Worm (Caenorhabditis elegans) whole organism, mixed stage, embryonic: ENCODE measurements around the gene K02A6.4.

Experiments used
- M03D4.4 ChIP-seq: sonication (generic microtip); optimal IDR thresholded peaks from 2 replicates; lab custom pipeline; 2017; ENCODE audit warnings: mild to moderate bottlenecking, missing genetic modification characterization, missing compliant biosample characterization
- bed-3 ChIP-seq: fragments of 200-800 bp; sonication (Bioruptor generic); optimal IDR thresholded peaks from 3 replicates; lab custom pipeline; 2018; ENCODE audit warnings: mild to moderate bottlenecking, missing genetic modification characterization, moderate library complexity, missing compliant biosample characterization
- blmp-1 ChIP-seq: fragments of 150-350 bp; optimal IDR thresholded peaks from 2 replicates; lab custom pipeline; 2014; ENCODE audit warnings: missing biosample characterization, missing genetic modification characterization
- ceh-39 ChIP-seq: fragments of 150-350 bp; optimal IDR thresholded peaks from 2 replicates; lab custom pipeline; 2014; ENCODE audit warnings: missing biosample characterization, missing genetic modification characterization
- ceh-43 ChIP-seq: fragments of 200-800 bp; sonication (Bioruptor generic); optimal IDR thresholded peaks from 2 replicates; lab custom pipeline; 2018; ENCODE audit warnings: mild to moderate bottlenecking, missing genetic modification characterization, moderate library complexity, missing compliant biosample characterization
- ceh-83 ChIP-seq: fragments of 200-800 bp; sonication (Bioruptor generic); optimal IDR thresholded peaks from 2 replicates; lab custom pipeline; 2018; ENCODE audit warnings: mild to moderate bottlenecking, missing genetic modification characterization, missing compliant biosample characterization
- ces-1 ChIP-seq: fragments of 150-350 bp; optimal IDR thresholded peaks from 2 replicates; lab custom pipeline; 2014; ENCODE audit warnings: missing biosample characterization, missing genetic modification reagents, missing genetic modification characterization
- cnd-1 ChIP-seq: fragments of 200-800 bp; sonication (Bioruptor generic); optimal IDR thresholded peaks from 2 replicates; lab custom pipeline; 2018; ENCODE audit warnings: mild to moderate bottlenecking, missing genetic modification characterization, missing compliant biosample characterization
- drap-1 ChIP-seq: fragments of 200-800 bp; sonication (Bioruptor generic); optimal IDR thresholded peaks from 3 replicates; lab custom pipeline; 2018; ENCODE audit warnings: mild to moderate bottlenecking, missing genetic modification characterization, missing compliant biosample characterization
- elt-1 ChIP-seq: sonication (generic microtip); optimal IDR thresholded peaks from 2 replicates; lab custom pipeline; 2017; ENCODE audit warnings: missing genetic modification characterization, mild to moderate bottlenecking, missing compliant biosample characterization, antibody characterized with exemption, moderate library complexity, borderline replicate concordance; ENCODE audit not compliant: insufficient read depth
- elt-3 ChIP-seq: fragments of 150-350 bp; optimal IDR thresholded peaks from 2 replicates; lab custom pipeline; 2014; ENCODE audit warnings: missing biosample characterization, missing genetic modification characterization
- flh-1 ChIP-seq: fragments of 200-800 bp; sonication (Bioruptor generic); optimal IDR thresholded peaks from 2 replicates; lab custom pipeline; 2018; ENCODE audit warnings: mild to moderate bottlenecking, missing genetic modification characterization, moderate library complexity, missing compliant biosample characterization
- ham-2 ChIP-seq: fragments of 200-800 bp; sonication (Bioruptor generic); optimal IDR thresholded peaks from 2 replicates; lab custom pipeline; 2018; ENCODE audit warnings: mild to moderate bottlenecking, missing genetic modification characterization, missing compliant biosample characterization
- hlh-1 ChIP-seq: fragments of 150-350 bp; optimal IDR thresholded peaks from 2 replicates; lab custom pipeline; 2014; ENCODE audit warnings: missing biosample characterization, missing genetic modification reagents, missing genetic modification characterization
- lin-13 ChIP-seq: fragments of 150-350 bp; optimal IDR thresholded peaks from 2 replicates; lab custom pipeline; 2014; ENCODE audit warnings: missing biosample characterization, missing genetic modification characterization
- lin-32 ChIP-seq: fragments of 200-800 bp; sonication (Bioruptor generic); optimal IDR thresholded peaks from 2 replicates; lab custom pipeline; 2018; ENCODE audit warnings: mild to moderate bottlenecking, missing genetic modification characterization, missing compliant biosample characterization
- lsy-2 ChIP-seq: fragments of 150-350 bp; optimal IDR thresholded peaks from 2 replicates; lab custom pipeline; 2014; ENCODE audit warnings: missing biosample characterization, missing genetic modification characterization
- mab-5 ChIP-seq: fragments of 150-350 bp; optimal IDR thresholded peaks from 2 replicates; lab custom pipeline; 2014; ENCODE audit warnings: missing biosample characterization, missing genetic modification characterization
- mep-1 ChIP-seq: fragments of 150-350 bp; optimal IDR thresholded peaks from 2 replicates; lab custom pipeline; 2017; ENCODE audit warnings: missing biosample characterization, missing genetic modification reagents, missing genetic modification characterization, inconsistent platforms
- mls-2 ChIP-seq: sonication (generic microtip); optimal IDR thresholded peaks from 2 replicates; lab custom pipeline; 2016; ENCODE audit warnings: mild to moderate bottlenecking, missing genetic modification characterization, moderate library complexity, missing compliant biosample characterization
- nhr-12 ChIP-seq: fragments of 150-350 bp; optimal IDR thresholded peaks from 2 replicates; lab custom pipeline; 2014; ENCODE audit warnings: missing biosample characterization, missing genetic modification characterization
- nhr-2 ChIP-seq: fragments of 150-350 bp; optimal IDR thresholded peaks from 2 replicates; lab custom pipeline; 2014; ENCODE audit warnings: missing biosample characterization, missing genetic modification characterization
- nhr-237 ChIP-seq: fragments of 150-350 bp; optimal IDR thresholded peaks from 2 replicates; lab custom pipeline; 2014; ENCODE audit warnings: missing biosample characterization, missing genetic modification characterization
- nhr-28 ChIP-seq: fragments of 150-350 bp; optimal IDR thresholded peaks from 2 replicates; lab custom pipeline; 2014; ENCODE audit warnings: missing biosample characterization, missing genetic modification characterization
- nhr-76 ChIP-seq: sonication (generic microtip); optimal IDR thresholded peaks from 2 replicates; lab custom pipeline; 2017; ENCODE audit warnings: missing biosample characterization, missing genetic modification characterization
- pha-4 ChIP-seq: fragments of 150-350 bp; optimal IDR thresholded peaks from 2 replicates; lab custom pipeline; 2018; ENCODE audit warnings: missing biosample characterization, missing genetic modification reagents, missing genetic modification characterization
- sem-2 ChIP-seq: fragments of 200-800 bp; sonication (Bioruptor generic); optimal IDR thresholded peaks from 2 replicates; lab custom pipeline; 2018; ENCODE audit warnings: mild to moderate bottlenecking, missing genetic modification characterization, missing compliant biosample characterization
- snpc-4 ChIP-seq: fragments of 150-350 bp; optimal IDR thresholded peaks from 2 replicates; lab custom pipeline; 2014; ENCODE audit warnings: missing biosample characterization, missing genetic modification characterization
- sptf-1 ChIP-seq: sonication (generic microtip); optimal IDR thresholded peaks from 2 replicates; lab custom pipeline; 2017; ENCODE audit warnings: mild to moderate bottlenecking, missing genetic modification characterization, moderate library complexity, missing compliant biosample characterization
- tbx-8 ChIP-seq: fragments of 200-800 bp; sonication (Bioruptor generic); optimal IDR thresholded peaks from 2 replicates; lab custom pipeline; 2018; ENCODE audit warnings: mild to moderate bottlenecking, missing genetic modification characterization, moderate library complexity, missing compliant biosample characterization
- unc-120 ChIP-seq: sonication (generic microtip); optimal IDR thresholded peaks from 2 replicates; lab custom pipeline; 2017; ENCODE audit warnings: missing genetic modification characterization, missing compliant biosample characterization; ENCODE audit not compliant: poor library complexity, severe bottlenecking
- unc-39 ChIP-seq: fragments of 150-350 bp; optimal IDR thresholded peaks from 2 replicates; lab custom pipeline; 2014; ENCODE audit warnings: missing biosample characterization, missing genetic modification characterization
- unc-62 ChIP-seq: fragments of 150-350 bp; optimal IDR thresholded peaks from 2 replicates; lab custom pipeline; 2014; ENCODE audit warnings: missing biosample characterization, missing genetic modification reagents, missing genetic modification characterization
- zip-8 ChIP-seq: fragments of 150-350 bp; optimal IDR thresholded peaks from 2 replicates; lab custom pipeline; 2014; ENCODE audit warnings: missing biosample characterization, missing genetic modification characterization
- ztf-11 ChIP-seq: fragments of 150-350 bp; optimal IDR thresholded peaks from 2 replicates; lab custom pipeline; 2014; ENCODE audit warnings: missing biosample characterization, missing genetic modification characterization

Gene K02A6.4

DNA sequence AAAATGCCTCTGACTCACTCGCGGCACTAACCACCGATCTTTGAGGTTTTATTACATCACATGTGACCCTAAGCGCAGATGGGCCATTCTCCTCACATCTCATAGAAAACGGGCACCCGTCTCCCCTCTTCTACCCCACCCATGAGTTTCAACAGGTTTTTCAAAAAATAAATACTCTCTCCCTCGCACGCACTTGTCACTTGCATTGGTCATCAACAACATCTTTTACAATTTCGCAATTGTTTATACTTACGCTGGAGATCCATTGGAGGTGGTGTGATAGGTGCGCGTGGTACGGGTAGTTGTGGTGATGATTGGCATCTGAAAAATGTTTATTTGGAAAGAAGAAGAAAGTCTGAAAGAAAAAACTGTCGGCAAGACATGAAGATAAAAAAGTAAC, 17.4 kb upstream of the K02A6.4 start, which contains the start of gene M60.4:
TSS of gene M60.4 (minus strand) at position 321 of the 400 bp plus-strand sequence.
- TF ChIP-seq unc-62 (GFP tag; lab: Kevin White, UChicago) (peak; percentile 54), sem-2 (no peak)

DNA sequence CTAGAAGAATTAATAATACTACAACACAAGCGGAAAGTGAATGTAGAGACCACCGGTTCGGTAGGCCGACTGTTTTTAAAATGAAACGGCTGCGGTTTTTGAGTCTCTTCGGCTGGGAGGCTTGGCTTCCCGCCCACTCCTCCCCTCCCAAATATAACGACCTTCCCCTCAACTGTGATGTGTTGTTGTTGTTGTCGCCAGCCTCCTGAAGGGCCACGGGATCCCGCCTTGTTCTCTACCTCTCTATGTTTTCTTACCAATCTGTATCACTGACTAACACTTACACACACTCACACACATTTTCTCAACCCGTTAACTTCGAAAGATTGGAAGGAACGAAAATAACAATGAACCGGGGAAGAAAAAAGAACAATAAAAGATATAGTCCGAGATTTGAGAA, 15.0 kb upstream of the K02A6.4 start:
- TF ChIP-seq nhr-12 (tag; lab: Kevin White, UChicago) (no peak), pha-4 (tag; lab: Kevin White, UChicago) (no peak), ceh-43 (GFP tag; lab: Kevin White, UChicago) (no peak), elt-1 (tag; lab: Kevin White, UChicago) (no peak), nhr-237 (tag; lab: Kevin White, UChicago) (no peak), lsy-2 (tag; lab: Kevin White, UChicago) (no peak), ceh-83 (no peak), mls-2 (tag; lab: Kevin White, UChicago) (no peak), nhr-76 (no peak), mep-1 (tag; lab: Kevin White, UChicago) (no peak), ces-1 (no peak), nhr-2 (tag; lab: Kevin White, UChicago) (no peak), lin-32 (GFP tag; lab: Kevin White, UChicago) (no peak), cnd-1 (tag; lab: Kevin White, UChicago) (no peak), ceh-39 (tag; lab: Kevin White, UChicago) (no peak), unc-39 (tag; lab: Kevin White, UChicago) (no peak), lin-13 (tag; lab: Kevin White, UChicago) (no peak)
- TF ChIP-seq, all 35 proteins: peak for 0

DNA sequence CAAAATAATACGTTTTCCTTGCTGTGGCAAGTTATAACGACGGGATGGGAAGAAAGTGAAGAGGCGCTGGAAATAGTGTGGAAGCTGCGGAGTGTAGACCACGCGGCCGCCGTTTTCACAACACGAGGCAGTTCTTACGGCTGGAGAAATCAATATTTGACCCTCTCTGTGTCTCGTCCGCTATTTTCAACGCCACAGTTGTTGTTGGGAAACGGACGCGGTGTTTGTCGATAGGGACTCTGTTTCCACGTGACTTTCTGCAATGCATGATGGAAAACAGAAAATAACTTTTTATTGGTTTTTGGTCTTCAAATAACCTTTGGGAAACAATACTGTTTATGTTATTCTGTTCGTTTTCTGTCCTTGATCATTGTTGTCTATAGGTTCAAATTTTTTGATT, 13.3 kb upstream of the K02A6.4 start, which contains the start of gene K02A6.3:
TSS of gene K02A6.3 (minus strand) at position 74 of the 400 bp plus-strand sequence.
- TF ChIP-seq ceh-39 (tag; lab: Kevin White, UChicago) (no peak), lin-32 (GFP tag; lab: Kevin White, UChicago) (no peak), nhr-237 (tag; lab: Kevin White, UChicago) (peak; percentile 44), flh-1 (GFP tag; lab: Kevin White, UChicago) (no peak), cnd-1 (tag; lab: Kevin White, UChicago) (peak; percentile 2), unc-39 (tag; lab: Kevin White, UChicago) (no peak), pha-4 (tag; lab: Kevin White, UChicago) (peak; percentile 57), lsy-2 (tag; lab: Kevin White, UChicago) (no peak), ceh-83 (no peak), mls-2 (tag; lab: Kevin White, UChicago) (no peak), ceh-43 (GFP tag; lab: Kevin White, UChicago) (no peak), tbx-8 (GFP tag; lab: Kevin White, UChicago) (no peak), nhr-76 (no peak), ham-2 (GFP tag; lab: Kevin White, UChicago) (peak; percentile 4), hlh-1 (peak; percentile 81), nhr-2 (tag; lab: Kevin White, UChicago) (no peak), drap-1 (GFP tag; lab: Kevin White, UChicago) (peak; percentile 6), unc-62 (GFP tag; lab: Kevin White, UChicago) (peak; percentile 16), ztf-11 (tag; lab: Kevin White, UChicago) (no peak), mep-1 (tag; lab: Kevin White, UChicago) (no peak), elt-1 (tag; lab: Kevin White, UChicago) (no peak), sptf-1 (tag; lab: Kevin White, UChicago) (no peak), unc-120 (peak; percentile 53), bed-3 (GFP tag; lab: Kevin White, UChicago) (no peak), blmp-1 (tag; lab: Kevin White, UChicago) (peak; percentile 56), sem-2 (no peak), elt-3 (tag; lab: Kevin White, UChicago) (no peak), lin-13 (tag; lab: Kevin White, UChicago) (no peak), zip-8 (tag; lab: Kevin White, UChicago) (no peak), ces-1 (peak; percentile 48), snpc-4 (tag; lab: Kevin White, UChicago) (no peak), nhr-28 (tag; lab: Kevin White, UChicago) (no peak), nhr-12 (tag; lab: Kevin White, UChicago) (no peak), M03D4.4 (tag; lab: Kevin White, UChicago) (no peak), mab-5 (tag; lab: Kevin White, UChicago) (no peak)
